Fruit fly (Drosophila melanogaster): ENCODE results near the gene CG5418.
A peak's percentile ranks its signal among the peaks of the same experiment; 100 is the strongest.

DNA sequence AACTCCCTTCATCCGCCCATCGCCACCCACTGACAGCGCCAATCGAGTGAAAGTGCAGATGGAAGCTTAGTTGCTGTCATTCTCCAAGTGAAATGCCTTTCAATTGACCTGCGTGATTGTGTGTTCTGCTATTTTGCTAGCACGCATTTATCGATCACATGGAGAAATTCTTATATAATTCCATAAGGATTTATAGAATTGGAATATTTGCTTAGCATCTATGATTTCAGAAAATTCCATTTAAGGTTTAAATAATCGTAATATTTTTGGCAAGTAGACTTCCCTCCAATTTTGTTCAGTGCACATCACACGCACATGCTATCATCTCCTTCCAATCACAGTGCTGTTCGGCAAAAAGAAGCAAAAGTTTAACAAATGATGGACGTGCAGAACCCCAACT lies 39.1 kb downstream of the CG5418 start:
- TF ChIP-seq Pif1B (GFP tag; optimal IDR thresholded peaks at IDR 0.05) (no peak), CG14655 (GFP tag; optimal IDR thresholded peaks at IDR 0.05) (peak; percentile 17), CG13204 (GFP tag; optimal IDR thresholded peaks at IDR 0.05) (no peak), Snoo (tag; optimal IDR thresholded peaks at IDR 0.05) (no peak), EcR (GFP tag; optimal IDR thresholded peaks at IDR 0.05) (no peak)
